Worm (Caenorhabditis elegans): ENCODE results near the gene F14F9.4.

DNA sequence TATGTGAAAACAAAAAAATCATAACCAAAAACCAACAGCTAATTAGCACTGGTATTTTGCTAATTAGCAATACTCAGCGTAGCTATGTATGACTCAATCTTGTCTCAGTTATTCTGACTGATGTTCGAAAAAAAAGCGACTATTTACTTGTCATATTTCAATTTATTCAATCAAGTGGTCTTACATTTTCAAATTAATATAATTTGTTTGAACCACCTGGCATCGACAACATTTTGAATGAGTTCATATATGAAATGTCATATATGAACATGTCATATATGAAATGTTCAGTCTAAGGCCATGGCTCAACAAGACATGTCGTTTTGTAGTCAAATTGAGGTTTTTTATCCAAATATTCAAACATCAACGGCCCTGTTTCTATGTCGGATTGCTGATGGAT lies 32.9 kb downstream of the F14F9.4 start, which contains the start of gene srw-140:
- TF ChIP-seq nhr-77 (tag; optimal IDR thresholded peaks at IDR 0.05): no peak
- TF ChIP-seq nhr-12 (tag; optimal IDR thresholded peaks at IDR 0.05): no peak
- no peak for TF ChIP-seq ama-1 (optimal IDR thresholded peaks at IDR 0.05)
- no peak for TF ChIP-seq nhr-76 (tag; optimal IDR thresholded peaks at IDR 0.05)
- no peak for TF ChIP-seq egl-27 (tag; optimal IDR thresholded peaks at IDR 0.05)
- no peak for TF ChIP-seq unc-62 (GFP tag; optimal IDR thresholded peaks at IDR 0.05)
- no peak for TF ChIP-seq aly-2 (tag; optimal IDR thresholded peaks at IDR 0.05)
- TF ChIP-seq nhr-237 (tag; optimal IDR thresholded peaks at IDR 0.05): no peak
- TF ChIP-seq sea-2 (GFP tag; optimal IDR thresholded peaks at IDR 0.05): no peak
